Fruit fly (Drosophila melanogaster) whole organism, embryonic: ENCODE results near the gene arm.
A peak's percentile ranks its signal among the peaks of the same experiment; 100 is the strongest.

Experiments used
- ATbp ChIP-seq: fragments of 200-800 bp; sonication (Bioruptor generic); optimal IDR thresholded peaks from 2 replicates; lab custom pipeline; 2017; ENCODE audit warnings: missing biosample characterization, mild to moderate bottlenecking, missing genetic modification characterization, missing genetic modification reagents
- Blimp-1 ChIP-seq: fragments of 200-800 bp; sonication (Bioruptor generic); optimal IDR thresholded peaks from 3 replicates; lab custom pipeline; 2018; ENCODE audit warnings: missing biosample characterization, missing genetic modification characterization, mild to moderate bottlenecking, moderate library complexity, missing genetic modification reagents
- CG11085 ChIP-seq: fragments of 200-800 bp; sonication (Bioruptor generic); IDR thresholded peaks from 2 replicates; pipeline ENCODE4 v1.3.6; 2022; ENCODE audit warnings: missing biosample characterization, missing genetic modification characterization
- CG12155 ChIP-seq: fragments of 200-800 bp; sonication (Bioruptor generic); optimal IDR thresholded peaks from 3 replicates; lab custom pipeline; 2016; ENCODE audit warnings: missing biosample characterization, missing genetic modification characterization
- CG15601 ChIP-seq: fragments of 200-800 bp; sonication (Bioruptor generic); optimal IDR thresholded peaks from 3 replicates; lab custom pipeline; 2019; ENCODE audit warnings: missing biosample characterization, mild to moderate bottlenecking, missing genetic modification characterization, moderate library complexity
- CG1602 ChIP-seq: fragments of 200-800 bp; sonication (Bioruptor generic); optimal IDR thresholded peaks from 3 replicates; lab custom pipeline; 2016; ENCODE audit warnings: missing biosample characterization, missing genetic modification characterization
- CG1603 ChIP-seq: fragments of 200-800 bp; sonication (Bioruptor generic); optimal IDR thresholded peaks from 2 replicates; lab custom pipeline; 2019; ENCODE audit warnings: missing biosample characterization, mild to moderate bottlenecking, missing genetic modification characterization, moderate library complexity
- CG2712 ChIP-seq: fragments of 200-800 bp; optimal IDR thresholded peaks from 3 replicates; lab custom pipeline; 2019; ENCODE audit warnings: missing biosample characterization, mild to moderate bottlenecking, missing genetic modification characterization, moderate library complexity
- CG3163 ChIP-seq: fragments of 200-800 bp; sonication (Bioruptor generic); optimal IDR thresholded peaks from 3 replicates; lab custom pipeline; 2016; ENCODE audit warnings: missing biosample characterization, missing genetic modification characterization
- CG32767 ChIP-seq: fragments of 200-800 bp; sonication (Bioruptor generic); IDR thresholded peaks from 2 replicates; pipeline ENCODE4 v1.3.6; 2022; ENCODE audit warnings: missing biosample characterization, missing genetic modification characterization
- CG4820 ChIP-seq: fragments of 200-800 bp; sonication (Bioruptor generic); optimal IDR thresholded peaks from 3 replicates; lab custom pipeline; 2016; ENCODE audit warnings: missing biosample characterization, missing genetic modification characterization
- CG7372 ChIP-seq: fragments of 200-800 bp; sonication (Bioruptor generic); IDR thresholded peaks from 2 replicates; pipeline ENCODE4 v1.3.6; 2022; ENCODE audit warnings: missing biosample characterization, missing genetic modification characterization
- CG8281 ChIP-seq: fragments of 200-800 bp; sonication (Bioruptor generic); optimal IDR thresholded peaks from 2 replicates; lab custom pipeline; 2018; ENCODE audit warnings: missing biosample characterization, mild to moderate bottlenecking, missing genetic modification characterization, moderate library complexity
- CG8944 ChIP-seq: fragments of 200-800 bp; sonication (Bioruptor generic); optimal IDR thresholded peaks from 3 replicates; lab custom pipeline; 2016; ENCODE audit warnings: missing biosample characterization, missing genetic modification characterization
- CG9876 ChIP-seq: fragments of 200-800 bp; sonication (Bioruptor generic); optimal IDR thresholded peaks from 2 replicates; lab custom pipeline; 2016; ENCODE audit warnings: missing biosample characterization, missing genetic modification characterization
- CG9932 ChIP-seq: fragments of 200-800 bp; sonication (Bioruptor generic); IDR thresholded peaks from 2 replicates; pipeline ENCODE4 v1.3.6; 2022; ENCODE audit warnings: missing biosample characterization, missing genetic modification characterization
- Chrac-16 ChIP-seq: fragments of 200-800 bp; sonication (Bioruptor generic); optimal IDR thresholded peaks from 3 replicates; lab custom pipeline; 2016; ENCODE audit warnings: missing biosample characterization, missing genetic modification characterization
- D19B ChIP-seq: fragments of 200-800 bp; sonication (Bioruptor generic); optimal IDR thresholded peaks from 2 replicates; lab custom pipeline; 2017; ENCODE audit warnings: missing biosample characterization, mild to moderate bottlenecking, missing genetic modification characterization
- Dll ChIP-seq: fragments of 200-800 bp; sonication (Bioruptor generic); IDR thresholded peaks from 4 replicates; pipeline ENCODE4 v1.3.6; 2022; ENCODE audit warnings: missing biosample characterization, missing genetic modification characterization; ENCODE audit not compliant: partially characterized antibody
- Dref ChIP-seq: fragments of 200-800 bp; sonication (Bioruptor generic); IDR thresholded peaks from 2 replicates; pipeline ENCODE4 v1.3.6; 2022; ENCODE audit warnings: missing biosample characterization, missing genetic modification characterization
- E2f1 ChIP-seq: fragments of 200-800 bp; sonication (Bioruptor generic); IDR thresholded peaks from 2 replicates; pipeline ENCODE4 v1.3.6; 2022; ENCODE audit warnings: missing biosample characterization, missing genetic modification characterization
- ERR ChIP-seq: fragments of 200-800 bp; sonication (Bioruptor generic); optimal IDR thresholded peaks from 2 replicates; lab custom pipeline; 2016; ENCODE audit warnings: missing biosample characterization, missing genetic modification characterization
- Gsc ChIP-seq: fragments of 200-800 bp; sonication (Bioruptor generic); IDR thresholded peaks from 2 replicates; pipeline ENCODE4 v1.3.6; 2022; ENCODE audit warnings: missing biosample characterization, missing genetic modification characterization
- H15 ChIP-seq: fragments of 200-800 bp; sonication (Bioruptor generic); IDR thresholded peaks from 3 replicates; pipeline ENCODE4 v1.3.6; 2022; ENCODE audit warnings: missing biosample characterization, missing genetic modification characterization
- NfI ChIP-seq: fragments of 200-800 bp; sonication (Bioruptor generic); optimal IDR thresholded peaks from 3 replicates; lab custom pipeline; 2018; ENCODE audit warnings: missing biosample characterization, mild to moderate bottlenecking, missing genetic modification characterization, moderate library complexity
- Oli ChIP-seq: fragments of 200-800 bp; sonication (Bioruptor generic); optimal IDR thresholded peaks from 2 replicates; lab custom pipeline; 2018; ENCODE audit warnings: missing biosample characterization, mild to moderate bottlenecking, missing genetic modification characterization, moderate library complexity
- Optix ChIP-seq: fragments of 200-800 bp; sonication (Bioruptor generic); IDR thresholded peaks from 3 replicates; pipeline ENCODE4 v1.3.6; 2022; ENCODE audit warnings: missing biosample characterization, missing genetic modification characterization
- Sox100B ChIP-seq: fragments of 200-800 bp; sonication (Bioruptor generic); optimal IDR thresholded peaks from 3 replicates; lab custom pipeline; 2018; ENCODE audit warnings: missing biosample characterization, mild to moderate bottlenecking, missing genetic modification characterization
- Sox102F ChIP-seq: fragments of 200-800 bp; sonication (Bioruptor generic); optimal IDR thresholded peaks from 2 replicates; lab custom pipeline; 2018; ENCODE audit warnings: missing biosample characterization, mild to moderate bottlenecking, missing genetic modification characterization, moderate library complexity
- Xrp1 ChIP-seq: fragments of 200-800 bp; sonication (Bioruptor generic); IDR thresholded peaks from 2 replicates; pipeline ENCODE4 v1.3.6; 2022; ENCODE audit warnings: missing biosample characterization, missing genetic modification characterization
- bigmax ChIP-seq: fragments of 200-800 bp; sonication (Bioruptor generic); optimal IDR thresholded peaks from 2 replicates; lab custom pipeline; 2018; ENCODE audit warnings: missing biosample characterization, mild to moderate bottlenecking, missing genetic modification characterization
- cato ChIP-seq: fragments of 200-800 bp; sonication (Bioruptor generic); optimal IDR thresholded peaks from 2 replicates; lab custom pipeline; 2016; ENCODE audit warnings: missing biosample characterization, missing genetic modification characterization, borderline replicate concordance
- croc ChIP-seq: fragments of 200-800 bp; sonication (Bioruptor generic); conservative IDR thresholded peaks from 3 replicates; pipeline ENCODE4 v1.3.6; 2022; ENCODE audit warnings: missing biosample characterization, missing genetic modification characterization
- dysf ChIP-seq: fragments of 200-800 bp; sonication (Bioruptor generic); IDR thresholded peaks from 3 replicates; pipeline ENCODE4 v1.3.6; 2022; ENCODE audit warnings: missing biosample characterization, missing genetic modification characterization
- eve ChIP-seq, 2 experiments: fragments of >200 bp; optimal IDR thresholded peaks; 2 replicates each; lab custom pipeline; 2017; ENCODE audit warnings: missing biosample characterization in 2 of 2, missing genetic modification characterization in 2 of 2
- hkb ChIP-seq, 2 experiments: fragments of 200-800 bp in 1 of 2; fragments of >200 bp in 1 of 2; sonication (Bioruptor generic) in 1 of 2; IDR thresholded peaks in 1 of 2; optimal IDR thresholded peaks in 1 of 2; 2 replicates each; pipeline versions ENCODE4 v1.3.6 to Lab custom; 2017 to 2022; ENCODE audit warnings: missing biosample characterization in 1 of 2, missing genetic modification characterization in 1 of 2
- jing ChIP-seq: fragments of 200-800 bp; sonication (Bioruptor generic); optimal IDR thresholded peaks from 2 replicates; lab custom pipeline; 2018; ENCODE audit warnings: missing biosample characterization, mild to moderate bottlenecking, missing genetic modification characterization
- lbe ChIP-seq: fragments of 200-800 bp; sonication (Bioruptor generic); optimal IDR thresholded peaks from 2 replicates; lab custom pipeline; 2016; ENCODE audit warnings: missing biosample characterization, mild to moderate bottlenecking, missing genetic modification characterization
- lilli ChIP-seq: fragments of 200-800 bp; sonication (Bioruptor generic); optimal IDR thresholded peaks from 3 replicates; lab custom pipeline; 2016; ENCODE audit warnings: missing biosample characterization, missing genetic modification characterization
- mam ChIP-seq: fragments of 200-800 bp; sonication (Bioruptor generic); optimal IDR thresholded peaks from 3 replicates; lab custom pipeline; 2016; ENCODE audit warnings: missing biosample characterization, missing genetic modification characterization
- otp ChIP-seq: fragments of 200-800 bp; sonication (Bioruptor generic); IDR thresholded peaks from 3 replicates; pipeline ENCODE4, ENCODE4 v1.3.6; 2022; ENCODE audit warnings: missing biosample characterization, missing genetic modification characterization
- pnt ChIP-seq: fragments of 200-800 bp; sonication (Bioruptor generic); optimal IDR thresholded peaks from 3 replicates; lab custom pipeline; 2016; ENCODE audit warnings: missing biosample characterization, missing genetic modification characterization
- pros ChIP-seq: fragments of 200-800 bp; sonication (Bioruptor generic); optimal IDR thresholded peaks from 3 replicates; lab custom pipeline; 2019; ENCODE audit warnings: missing biosample characterization, mild to moderate bottlenecking, missing genetic modification characterization, moderate library complexity
- repo ChIP-seq: fragments of 200-800 bp; sonication (Bioruptor generic); optimal IDR thresholded peaks from 2 replicates; lab custom pipeline; 2016; ENCODE audit warnings: missing biosample characterization, missing genetic modification characterization
- salm ChIP-seq: fragments of 200-800 bp; sonication (Bioruptor generic); optimal IDR thresholded peaks from 2 replicates; lab custom pipeline; 2018; ENCODE audit warnings: missing biosample characterization, mild to moderate bottlenecking, missing genetic modification characterization
- sd ChIP-seq: fragments of 200-800 bp; sonication (Bioruptor generic); optimal IDR thresholded peaks from 3 replicates; lab custom pipeline; 2018; ENCODE audit warnings: missing biosample characterization, mild to moderate bottlenecking, missing genetic modification characterization, moderate library complexity
- sob ChIP-seq: fragments of 200-800 bp; sonication (Bioruptor generic); IDR thresholded peaks from 2 replicates; pipeline ENCODE4 v1.3.6; 2022; ENCODE audit warnings: missing biosample characterization, missing genetic modification characterization
- ssp ChIP-seq: fragments of 200-800 bp; sonication (Bioruptor generic); IDR thresholded peaks from 2 replicates; pipeline ENCODE4 v1.3.6; 2022; ENCODE audit warnings: missing biosample characterization, missing genetic modification characterization
- yki ChIP-seq: fragments of >200 bp; optimal IDR thresholded peaks from 3 replicates; lab custom pipeline; 2018

Gene arm

dm6 chrX:1944245-1945114, 44.0 kb upstream of the arm start (continued):
- peak; percentile 14; the same call in 1 of the 2 replicates for TF ChIP-seq E2f1
- peak; percentile 42 for TF ChIP-seq lilli
- TF ChIP-seq CG4820 (GFP tag; lab: Kevin White, UChicago), result peak; percentile 7
- peak; percentile 35; the same call in 1 of the 2 replicates for TF ChIP-seq CG11085 (GFP tag; lab: Robert Waterston, UW)
- TF ChIP-seq pnt (GFP tag; lab: Kevin White, UChicago), result peak; percentile 8
- TF ChIP-seq lbe (GFP tag; lab: Kevin White, UChicago), result no peak
- TF ChIP-seq Sox102F (GFP tag; lab: Kevin White, UChicago), result peak; percentile 63
- peak; percentile 86 for TF ChIP-seq pros (GFP tag; lab: Kevin White, UChicago)
- peak; percentile 76 for TF ChIP-seq CG1603 (tag; lab: Kevin White, UChicago)
- TF ChIP-seq yki, result no peak
- peak; percentile 22 for TF ChIP-seq CG9876
- peak; percentile 14 for TF ChIP-seq CG15601 (tag; lab: Kevin White, UChicago)
- TF ChIP-seq Dref, result no peak
- no peak for TF ChIP-seq eve (GFP tag; optimal IDR thresholded peaks at IDR 0.05; lab: Kevin White, UChicago)
- TF ChIP-seq ssp, result peak; percentile 42; the same call in 1 of the 2 replicates
- TF ChIP-seq CG12155 (GFP tag; lab: Kevin White, UChicago), result peak; percentile 35
- peak; percentile 49 for TF ChIP-seq Chrac-16 (GFP tag; lab: Kevin White, UChicago)
- 0 out of 2 replicates have a peak, but pooled peaks have one; percentile 8 for TF ChIP-seq CG32767 (GFP tag; lab: Robert Waterston, UW)
- peak; percentile 66 for TF ChIP-seq CG2712
- TF ChIP-seq mam, result peak; percentile 55
- peak; percentile 6 for TF ChIP-seq salm (tag; lab: Kevin White, UChicago)
- TF ChIP-seq sob (GFP tag; lab: Robert Waterston, UW), result peak; percentile 54
- peak; percentile 22 for TF ChIP-seq sd
- peak; percentile 27 for TF ChIP-seq CG1602 (GFP tag; lab: Kevin White, UChicago)
- peak; percentile 60 for TF ChIP-seq ATbp
- TF ChIP-seq Optix (GFP tag; lab: Robert Waterston, UW), result peak; percentile 52; the same call in 2 of the 3 replicates
- TF ChIP-seq bigmax (GFP tag; lab: Kevin White, UChicago), result no peak
- no peak for TF ChIP-seq CG8281 (tag; lab: Kevin White, UChicago)
- TF ChIP-seq D19B (GFP tag; lab: Kevin White, UChicago), result no peak
- TF ChIP-seq Gsc (GFP tag; lab: Robert Waterston, UW), result 0 out of 2 replicates have a peak, but pooled peaks have one; percentile 33
- peak; percentile 75 for TF ChIP-seq Xrp1 (GFP tag; lab: Robert Waterston, UW)
- no peak for TF ChIP-seq CG3163 (GFP tag; lab: Kevin White, UChicago)
- TF ChIP-seq hkb (optimal IDR thresholded peaks at IDR 0.05; lab: Kevin White, UChicago), result no peak
- TF ChIP-seq hkb (GFP tag; IDR thresholded peaks at IDR 0.05; lab: Robert Waterston, UW), result peak; percentile 56
- TF ChIP-seq otp, result peak; percentile 56; the same call in 1 of the 3 replicates
- TF ChIP-seq ERR (GFP tag; lab: Kevin White, UChicago), result peak; percentile 10
- TF ChIP-seq Oli (tag; lab: Kevin White, UChicago), result peak; percentile 54
- no peak for TF ChIP-seq CG7372 (GFP tag; lab: Robert Waterston, UW)
- TF ChIP-seq NfI (GFP tag; lab: Kevin White, UChicago), result peak; percentile 52
- peak; percentile 47 for TF ChIP-seq CG9932
- no peak for TF ChIP-seq Sox100B (GFP tag; lab: Kevin White, UChicago)
- TF ChIP-seq H15 (GFP tag; lab: Robert Waterston, UW), result peak; percentile 48; the same call in 2 of the 3 replicates
- TF ChIP-seq cato (GFP tag; lab: Kevin White, UChicago), result peak; percentile 9
- peak; percentile 4 for TF ChIP-seq repo
- peak; percentile 67 for TF ChIP-seq CG8944 (GFP tag; lab: Kevin White, UChicago)
- no peak for TF ChIP-seq Dll (GFP tag; lab: Robert Waterston, UW)
- peak; percentile 50; the same call in 2 of the 3 replicates for TF ChIP-seq croc (GFP tag; lab: Robert Waterston, UW)
- TF ChIP-seq dysf (GFP tag; lab: Robert Waterston, UW), result peak; percentile 57
- TF ChIP-seq Blimp-1 (GFP tag; lab: Kevin White, UChicago), result peak; percentile 61
- peak; percentile 9 for TF ChIP-seq jing (GFP tag; lab: Kevin White, UChicago)
